Fruit fly (Drosophila melanogaster): ENCODE results near the gene IntS4.

dm6 chrX:8538993-8539392 lies 19.6 kb downstream of the IntS4 start:
- TF ChIP-seq psq (optimal IDR thresholded peaks at IDR 0.05) (no peak), Dll (optimal IDR thresholded peaks at IDR 0.05) (no peak), usp (GFP tag; optimal IDR thresholded peaks at IDR 0.05) (no peak), CG8478 (optimal IDR thresholded peaks at IDR 0.05) (no peak), pan (optimal IDR thresholded peaks at IDR 0.05) (no peak)
